Worm (Caenorhabditis elegans) whole organism, L2 larva: ENCODE data around the gene str-55.

Experiments used
- F13H6.1 ChIP-seq: sonication (generic microtip); optimal IDR thresholded peaks from 2 replicates; lab custom pipeline; 2016; ENCODE audit warnings: missing genetic modification characterization, missing compliant biosample characterization
- blmp-1 ChIP-seq: sonication (generic microtip); optimal IDR thresholded peaks from 2 replicates; lab custom pipeline; 2017; ENCODE audit warnings: missing genetic modification characterization, mild to moderate bottlenecking, missing compliant biosample characterization, antibody characterized with exemption, moderate library complexity; ENCODE audit not compliant: insufficient read depth
- ceh-82 ChIP-seq: fragments of 150-350 bp; optimal IDR thresholded peaks from 2 replicates; lab custom pipeline; 2014; ENCODE audit warnings: missing biosample characterization, missing genetic modification characterization
- lin-11 ChIP-seq: fragments of 150-350 bp; sonication (generic microtip); optimal IDR thresholded peaks from 2 replicates; lab custom pipeline; 2014; ENCODE audit warnings: missing biosample characterization, missing genetic modification characterization, inconsistent platforms, mixed read lengths
- lin-39 ChIP-seq: fragments of 150-350 bp; optimal IDR thresholded peaks from 2 replicates; lab custom pipeline; 2014; ENCODE audit warnings: missing biosample characterization, missing genetic modification reagents, missing genetic modification characterization
- mab-5 ChIP-seq: fragments of 150-350 bp; optimal IDR thresholded peaks from 2 replicates; lab custom pipeline; 2014; ENCODE audit warnings: missing biosample characterization, missing genetic modification characterization
- mdl-1 ChIP-seq, 2 experiments: fragments of 150-350 bp in 1 of 2; sonication (generic microtip) in 1 of 2; optimal IDR thresholded peaks; 2 replicates each; lab custom pipeline; 2017; ENCODE audit warnings: missing biosample characterization in 2 of 2, missing genetic modification characterization in 2 of 2
- nhr-21 ChIP-seq: fragments of 150-350 bp; optimal IDR thresholded peaks from 2 replicates; lab custom pipeline; 2014; ENCODE audit warnings: missing biosample characterization, missing genetic modification characterization
- nhr-237 ChIP-seq: fragments of 150-350 bp; optimal IDR thresholded peaks from 2 replicates; lab custom pipeline; 2014; ENCODE audit warnings: missing biosample characterization, missing genetic modification characterization
- nhr-25 ChIP-seq: fragments of 150-350 bp; sonication (generic microtip); optimal IDR thresholded peaks from 3 replicates; lab custom pipeline; 2014; ENCODE audit warnings: missing biosample characterization, missing genetic modification characterization
- skn-1 ChIP-seq: sonication (generic microtip); optimal IDR thresholded peaks from 2 replicates; lab custom pipeline; 2017; ENCODE audit warnings: missing biosample characterization, missing genetic modification characterization
- unc-62 ChIP-seq: fragments of 150-350 bp; optimal IDR thresholded peaks from 2 replicates; lab custom pipeline; 2014; ENCODE audit warnings: missing biosample characterization, missing genetic modification reagents, missing genetic modification characterization
- zag-1 ChIP-seq: fragments of 150-350 bp; optimal IDR thresholded peaks from 2 replicates; lab custom pipeline; 2014; ENCODE audit warnings: missing biosample characterization, missing genetic modification characterization

- TF ChIP-seq mdl-1 (tag; optimal IDR thresholded peaks at IDR 0.05; lab: Kevin White, UChicago), result no peak
- TF ChIP-seq blmp-1 (tag; lab: Kevin White, UChicago), result no peak
- TF ChIP-seq nhr-21 (tag; lab: Kevin White, UChicago), result no peak
- no peak for TF ChIP-seq unc-62 (GFP tag; lab: Kevin White, UChicago)
- TF ChIP-seq nhr-237 (tag; lab: Kevin White, UChicago), result no peak
- TF ChIP-seq F13H6.1 (tag; lab: Kevin White, UChicago), result no peak
- TF ChIP-seq lin-39 (tag; lab: Kevin White, UChicago), result no peak
- TF ChIP-seq nhr-25 (tag; lab: Kevin White, UChicago), result no peak
- no peak for TF ChIP-seq zag-1 (tag; lab: Kevin White, UChicago)
- no peak for TF ChIP-seq ceh-82 (tag; lab: Kevin White, UChicago)
- no peak for TF ChIP-seq skn-1 (tag; lab: Kevin White, UChicago)
- no peak for TF ChIP-seq lin-11 (tag; lab: Kevin White, UChicago)
- no peak for TF ChIP-seq mab-5 (tag; lab: Kevin White, UChicago)
Measured at ce11 chrV:16367575-16367974, 49.3 kb downstream of the str-55 start, which contains the start of gene W08G11.3.
